Fruit fly (Drosophila melanogaster): Measurements from ENCODE around the gene CG14340.

DNA sequence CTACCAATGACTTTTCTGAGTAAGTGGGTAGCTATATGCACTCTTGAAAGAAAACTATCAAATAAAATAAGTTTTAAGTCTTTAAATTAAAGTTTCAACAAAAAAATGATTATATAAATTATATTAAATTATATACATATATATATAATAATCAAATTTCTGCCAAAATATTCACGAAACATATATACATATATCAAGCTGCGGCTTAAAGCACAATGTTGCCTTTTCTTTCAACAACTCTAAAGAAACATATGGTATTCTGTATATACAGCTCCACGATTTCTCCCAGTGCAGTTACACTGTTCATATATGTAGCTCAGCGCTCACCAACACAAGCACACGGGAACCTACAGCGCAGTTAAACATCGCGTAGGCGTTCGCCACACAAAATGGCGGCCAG is 22.8 kb downstream of the CG14340 start:
- no peak for TF ChIP-seq psq (optimal IDR thresholded peaks at IDR 0.05)
- TF ChIP-seq Myc (optimal IDR thresholded peaks at IDR 0.05), result no peak
- TF ChIP-seq ttk (optimal IDR thresholded peaks at IDR 0.05), result no peak

Measured in Kc167 (cell line).